Worm (Caenorhabditis elegans) whole organism, L2 larva: Measurements from ENCODE around the gene R05G9R.1.

ENCODE experiments used
- ama-1 ChIP-seq: fragments of 150-350 bp; optimal IDR thresholded peaks from 2 replicates; lab custom pipeline; 2018; ENCODE audit warnings: inconsistent platforms
- ceh-16 ChIP-seq: fragments of 150-350 bp; optimal IDR thresholded peaks from 2 replicates; lab custom pipeline; 2014; ENCODE audit warnings: missing biosample characterization, missing genetic modification characterization

DNA sequence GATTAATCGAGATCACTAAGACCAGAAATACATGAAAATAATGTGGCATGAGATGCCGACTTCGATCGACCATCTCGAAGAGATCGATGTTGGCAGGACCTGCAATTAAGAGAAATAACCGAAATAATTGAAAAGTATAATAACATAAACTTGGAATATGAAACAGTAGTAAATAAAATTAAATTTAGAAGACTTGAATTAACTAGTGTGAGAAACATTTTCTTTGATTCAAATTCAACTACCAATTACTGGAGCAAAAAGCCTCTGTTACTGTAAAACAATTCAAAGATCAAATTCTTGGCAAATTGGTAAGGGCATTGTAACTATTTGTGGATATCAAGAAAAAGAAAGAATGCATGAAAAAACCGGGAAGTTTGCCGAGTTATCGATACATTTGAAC lies at the start of gene R05G9R.1:
- TF ChIP-seq ceh-16 (tag; lab: Kevin White, UChicago), result no peak
- TF ChIP-seq ama-1 (lab: Kevin White, UChicago), result no peak
